Fruit fly (Drosophila melanogaster) whole organism, embryonic: ENCODE measurements around the gene CG7029.

Experiments used
- Abd-B ChIP-seq: fragments of 200-800 bp; sonication (Bioruptor generic); optimal IDR thresholded peaks from 2 replicates; lab custom pipeline; 2018; ENCODE audit warnings: missing biosample characterization, mild to moderate bottlenecking, missing genetic modification characterization, moderate library complexity
- CG11085 ChIP-seq: fragments of 200-800 bp; sonication (Bioruptor generic); IDR thresholded peaks from 2 replicates; pipeline ENCODE4 v1.3.6; 2022; ENCODE audit warnings: missing biosample characterization, missing genetic modification characterization
- CG11696 ChIP-seq: fragments of 200-800 bp; sonication (Bioruptor generic); IDR thresholded peaks from 2 replicates; pipeline ENCODE4 v1.3.6; 2022; ENCODE audit warnings: missing biosample characterization, missing genetic modification characterization
- CG12236 ChIP-seq: fragments of 200-800 bp; sonication (Bioruptor generic); optimal IDR thresholded peaks from 2 replicates; lab custom pipeline; 2016; ENCODE audit warnings: missing biosample characterization, missing genetic modification characterization
- CG13624 ChIP-seq: fragments of 200-800 bp; sonication (Bioruptor generic); optimal IDR thresholded peaks from 2 replicates; lab custom pipeline; 2016; ENCODE audit warnings: missing biosample characterization, missing genetic modification characterization
- CG1529 ChIP-seq: fragments of 200-800 bp; sonication (Bioruptor generic); optimal IDR thresholded peaks from 3 replicates; lab custom pipeline; 2018; ENCODE audit warnings: missing biosample characterization, missing genetic modification characterization
- CG1603 ChIP-seq: fragments of 200-800 bp; sonication (Bioruptor generic); optimal IDR thresholded peaks from 2 replicates; lab custom pipeline; 2019; ENCODE audit warnings: missing biosample characterization, mild to moderate bottlenecking, missing genetic modification characterization, moderate library complexity
- CG16815 ChIP-seq: fragments of 200-800 bp; sonication (Bioruptor generic); optimal IDR thresholded peaks from 3 replicates; lab custom pipeline; 2017; ENCODE audit warnings: missing biosample characterization, mild to moderate bottlenecking, missing genetic modification characterization
- CG1832 ChIP-seq: fragments of 200-800 bp; sonication (Bioruptor generic); optimal IDR thresholded peaks from 2 replicates; lab custom pipeline; 2017; ENCODE audit warnings: missing biosample characterization, mild to moderate bottlenecking, missing genetic modification characterization, inconsistent platforms
- CG30403 ChIP-seq: fragments of 200-800 bp; sonication (Bioruptor generic); optimal IDR thresholded peaks from 3 replicates; lab custom pipeline; 2016; ENCODE audit warnings: missing biosample characterization, missing genetic modification characterization
- CG30431 ChIP-seq: fragments of 200-800 bp; sonication (Bioruptor generic); optimal IDR thresholded peaks from 2 replicates; lab custom pipeline; 2017; ENCODE audit warnings: missing biosample characterization, missing genetic modification characterization
- CG31224 ChIP-seq: fragments of 200-800 bp; sonication (Bioruptor generic); IDR thresholded peaks from 2 replicates; pipeline ENCODE4 v1.3.6; 2022; ENCODE audit warnings: missing biosample characterization, missing genetic modification characterization
- CG34376 ChIP-seq: fragments of 200-800 bp; sonication (Bioruptor generic); optimal IDR thresholded peaks from 2 replicates; lab custom pipeline; 2018; ENCODE audit warnings: missing biosample characterization, mild to moderate bottlenecking, missing genetic modification characterization
- CG3726 ChIP-seq: fragments of 200-800 bp; sonication (Bioruptor generic); IDR thresholded peaks from 3 replicates; pipeline ENCODE4, ENCODE4 v1.3.6; 2022; ENCODE audit warnings: missing biosample characterization, missing genetic modification characterization
- CG4360 ChIP-seq: fragments of 200-800 bp; sonication (Bioruptor generic); IDR thresholded peaks from 2 replicates; pipeline ENCODE4 v1.3.6; 2022; ENCODE audit warnings: missing biosample characterization, missing genetic modification characterization
- CG5180 ChIP-seq: fragments of 200-800 bp; sonication (Bioruptor generic); optimal IDR thresholded peaks from 3 replicates; lab custom pipeline; 2017; ENCODE audit warnings: missing biosample characterization, missing genetic modification characterization, mild to moderate bottlenecking, moderate library complexity, missing genetic modification reagents
- CG7357 ChIP-seq: fragments of 200-800 bp; sonication (Bioruptor generic); IDR thresholded peaks from 3 replicates; pipeline ENCODE4 v1.3.6; 2022; ENCODE audit warnings: missing biosample characterization, missing genetic modification characterization
- CG7786 ChIP-seq: fragments of 200-800 bp; sonication (Bioruptor generic); optimal IDR thresholded peaks from 2 replicates; lab custom pipeline; 2016; ENCODE audit warnings: missing biosample characterization, missing genetic modification characterization
- CG8359 ChIP-seq: fragments of 200-800 bp; sonication (Bioruptor generic); optimal IDR thresholded peaks from 2 replicates; lab custom pipeline; 2017; ENCODE audit warnings: missing biosample characterization, mild to moderate bottlenecking, missing genetic modification characterization, borderline replicate concordance
- CG9437 ChIP-seq: fragments of 200-800 bp; sonication (Bioruptor generic); optimal IDR thresholded peaks from 2 replicates; lab custom pipeline; 2018; ENCODE audit warnings: missing biosample characterization, mild to moderate bottlenecking, missing genetic modification characterization
- CG9797 ChIP-seq: fragments of 200-800 bp; sonication (Bioruptor generic); optimal IDR thresholded peaks from 3 replicates; lab custom pipeline; 2018; ENCODE audit warnings: missing biosample characterization, mild to moderate bottlenecking, missing genetic modification characterization
- CG9876 ChIP-seq: fragments of 200-800 bp; sonication (Bioruptor generic); optimal IDR thresholded peaks from 2 replicates; lab custom pipeline; 2016; ENCODE audit warnings: missing biosample characterization, missing genetic modification characterization
- D19B ChIP-seq: fragments of 200-800 bp; sonication (Bioruptor generic); optimal IDR thresholded peaks from 2 replicates; lab custom pipeline; 2017; ENCODE audit warnings: missing biosample characterization, mild to moderate bottlenecking, missing genetic modification characterization
- Dp ChIP-seq: fragments of 200-800 bp; sonication (Bioruptor generic); optimal IDR thresholded peaks from 2 replicates; lab custom pipeline; 2018; ENCODE audit warnings: missing biosample characterization, mild to moderate bottlenecking, missing genetic modification characterization, moderate library complexity
- Dref ChIP-seq: fragments of 200-800 bp; sonication (Bioruptor generic); IDR thresholded peaks from 2 replicates; pipeline ENCODE4 v1.3.6; 2022; ENCODE audit warnings: missing biosample characterization, missing genetic modification characterization
- Drgx ChIP-seq: fragments of 200-800 bp; sonication (Bioruptor generic); IDR thresholded peaks from 2 replicates; pipeline ENCODE4 v1.3.6; 2022; ENCODE audit warnings: missing biosample characterization, missing genetic modification characterization
- HLH4C ChIP-seq: fragments of 200-800 bp; sonication (Bioruptor generic); IDR thresholded peaks from 3 replicates; pipeline ENCODE4 v1.3.6; 2022; ENCODE audit warnings: missing biosample characterization, missing genetic modification characterization; ENCODE audit not compliant: partially characterized antibody
- Hsf ChIP-seq: fragments of 200-800 bp; sonication (Bioruptor generic); optimal IDR thresholded peaks from 3 replicates; lab custom pipeline; 2016; ENCODE audit warnings: missing biosample characterization, missing genetic modification characterization
- Myb ChIP-seq: fragments of 200-800 bp; sonication (Bioruptor generic); optimal IDR thresholded peaks from 2 replicates; lab custom pipeline; 2016; ENCODE audit warnings: missing biosample characterization, missing genetic modification characterization
- NK7.1 ChIP-seq: fragments of 200-800 bp; sonication (Bioruptor generic); optimal IDR thresholded peaks from 3 replicates; lab custom pipeline; 2016; ENCODE audit warnings: missing biosample characterization, missing genetic modification characterization
- Nf-YB ChIP-seq: fragments of 200-800 bp; sonication (Bioruptor generic); optimal IDR thresholded peaks from 3 replicates; lab custom pipeline; 2019; ENCODE audit warnings: missing biosample characterization, mild to moderate bottlenecking, missing genetic modification characterization, moderate library complexity
- Vsx1 ChIP-seq: fragments of 200-800 bp; sonication (Bioruptor generic); optimal IDR thresholded peaks from 2 replicates; lab custom pipeline; 2017; ENCODE audit warnings: missing biosample characterization, mild to moderate bottlenecking, missing genetic modification characterization, missing genetic modification reagents
- ac ChIP-seq: fragments of 200-800 bp; sonication (Bioruptor generic); optimal IDR thresholded peaks from 3 replicates; lab custom pipeline; 2017; ENCODE audit warnings: missing biosample characterization, mild to moderate bottlenecking, missing genetic modification characterization
- corto ChIP-seq: fragments of 200-800 bp; sonication (Bioruptor generic); optimal IDR thresholded peaks from 2 replicates; lab custom pipeline; 2016; ENCODE audit warnings: missing biosample characterization, mild to moderate bottlenecking, missing genetic modification characterization, moderate library complexity
- da ChIP-seq: fragments of 200-800 bp; sonication (Bioruptor generic); optimal IDR thresholded peaks from 2 replicates; lab custom pipeline; 2016; ENCODE audit warnings: missing biosample characterization, missing genetic modification characterization
- dm ChIP-seq: fragments of 200-800 bp; sonication (Bioruptor generic); optimal IDR thresholded peaks from 3 replicates; lab custom pipeline; 2016; ENCODE audit warnings: missing biosample characterization, missing genetic modification characterization
- ftz-f1 ChIP-seq: fragments of 200-800 bp; sonication (Bioruptor generic); optimal IDR thresholded peaks from 2 replicates; lab custom pipeline; 2016; ENCODE audit warnings: missing biosample characterization, missing genetic modification characterization
- jigr1 ChIP-seq: fragments of 200-800 bp; sonication (Bioruptor generic); IDR thresholded peaks from 3 replicates; pipeline ENCODE4 v1.3.6; 2022; ENCODE audit warnings: missing biosample characterization, missing genetic modification characterization
- klu ChIP-seq: fragments of 200-800 bp; sonication (Bioruptor generic); IDR thresholded peaks from 2 replicates; pipeline ENCODE4 v1.3.6; 2022; ENCODE audit warnings: missing biosample characterization, missing genetic modification characterization
- lilli ChIP-seq: fragments of 200-800 bp; sonication (Bioruptor generic); optimal IDR thresholded peaks from 3 replicates; lab custom pipeline; 2016; ENCODE audit warnings: missing biosample characterization, missing genetic modification characterization
- luna ChIP-seq: fragments of 200-800 bp; sonication (Bioruptor generic); optimal IDR thresholded peaks from 2 replicates; lab custom pipeline; 2016; ENCODE audit warnings: missing biosample characterization, missing genetic modification characterization
- mam ChIP-seq: fragments of 200-800 bp; sonication (Bioruptor generic); optimal IDR thresholded peaks from 3 replicates; lab custom pipeline; 2016; ENCODE audit warnings: missing biosample characterization, missing genetic modification characterization
- nau ChIP-seq: fragments of 200-800 bp; sonication (Bioruptor generic); optimal IDR thresholded peaks from 3 replicates; lab custom pipeline; 2017; ENCODE audit warnings: missing biosample characterization, mild to moderate bottlenecking, missing genetic modification characterization, missing genetic modification reagents
- psq ChIP-seq: fragments of 200-800 bp; sonication (Bioruptor generic); optimal IDR thresholded peaks from 2 replicates; lab custom pipeline; 2017; ENCODE audit warnings: missing biosample characterization, missing genetic modification characterization
- seq ChIP-seq: fragments of 200-800 bp; sonication (Bioruptor generic); IDR thresholded peaks from 2 replicates; pipeline ENCODE4 v1.3.6; 2022; ENCODE audit warnings: missing biosample characterization, missing genetic modification characterization
- sim ChIP-seq: fragments of 200-800 bp; sonication (Bioruptor generic); IDR thresholded peaks from 2 replicates; pipeline ENCODE4 v1.3.6; 2022; ENCODE audit warnings: missing biosample characterization, missing genetic modification characterization
- trh ChIP-seq: fragments of 200-800 bp; sonication (Bioruptor generic); optimal IDR thresholded peaks from 2 replicates; lab custom pipeline; 2016; ENCODE audit warnings: missing biosample characterization, missing genetic modification characterization
- unpg ChIP-seq: fragments of 200-800 bp; sonication (Bioruptor generic); optimal IDR thresholded peaks from 3 replicates; lab custom pipeline; 2018; ENCODE audit warnings: missing biosample characterization, mild to moderate bottlenecking, missing genetic modification characterization, moderate library complexity
- vfl ChIP-seq: fragments of 200-800 bp; sonication (Bioruptor generic); optimal IDR thresholded peaks from 2 replicates; lab custom pipeline; 2016; ENCODE audit warnings: missing biosample characterization, missing genetic modification characterization

The CG7029 gene

dm6 chr3R:22724149-22724973 lies 26.3 kb upstream of the CG7029 start, which contains the start of gene Irp-1A (continued):
- no peak for TF ChIP-seq CG30431 (GFP tag; lab: Kevin White, UChicago)
- peak; percentile 12 for TF ChIP-seq CG16815
- TF ChIP-seq ftz-f1 (GFP tag; lab: Kevin White, UChicago) = no peak
- peak; percentile 5; the same call in 1 of the 2 replicates for TF ChIP-seq CG4360 (GFP tag; lab: Robert Waterston, UW)
- TF ChIP-seq da = no peak
- peak; percentile 11 for TF ChIP-seq nau
- no peak for TF ChIP-seq CG9876 (GFP tag; lab: Kevin White, UChicago)
- peak; percentile 41 for TF ChIP-seq Myb (GFP tag; lab: Kevin White, UChicago)
- peak; percentile 62 for TF ChIP-seq CG11085 (GFP tag; lab: Robert Waterston, UW)
- no peak for TF ChIP-seq ac (GFP tag; lab: Kevin White, UChicago)
- peak; percentile 9 for TF ChIP-seq CG1529
- no peak for TF ChIP-seq jigr1 (GFP tag; lab: Robert Waterston, UW)
- TF ChIP-seq CG1603 (tag; lab: Kevin White, UChicago) = peak; percentile 61
- TF ChIP-seq unpg = peak; percentile 85
- no peak for TF ChIP-seq CG12236
- peak; percentile 73 for TF ChIP-seq lilli (GFP tag; lab: Kevin White, UChicago)
- peak; percentile 49 for TF ChIP-seq Hsf (GFP tag; lab: Kevin White, UChicago)
- peak; percentile 68 for TF ChIP-seq Drgx (GFP tag; lab: Robert Waterston, UW)
- TF ChIP-seq sim (GFP tag; lab: Robert Waterston, UW) = peak; percentile 8; the same call in 1 of the 2 replicates
- TF ChIP-seq Vsx1 = peak; percentile 57
- no peak for TF ChIP-seq CG3726 (GFP tag; lab: Robert Waterston, UW)
- no peak for TF ChIP-seq CG8359 (GFP tag; lab: Kevin White, UChicago)
- TF ChIP-seq seq = no peak
- TF ChIP-seq CG31224 (GFP tag; lab: Robert Waterston, UW) = peak; percentile 53; the same call in 1 of the 2 replicates
- peak; percentile 37 for TF ChIP-seq Abd-B (GFP tag; lab: Kevin White, UChicago)
- TF ChIP-seq CG30403 = peak; percentile 79
- TF ChIP-seq CG9437 (GFP tag; lab: Kevin White, UChicago) = peak; percentile 68
- TF ChIP-seq trh (GFP tag; lab: Kevin White, UChicago) = no peak
- TF ChIP-seq mam = peak; percentile 58
- no peak for TF ChIP-seq CG7357 (GFP tag; lab: Robert Waterston, UW)
- TF ChIP-seq CG1832 (GFP tag; lab: Kevin White, UChicago) = no peak
- TF ChIP-seq Dp (GFP tag; lab: Kevin White, UChicago) = peak; percentile 37
- no peak for TF ChIP-seq corto (GFP tag; lab: Kevin White, UChicago)
- peak; percentile 17 for TF ChIP-seq CG7786 (GFP tag; lab: Kevin White, UChicago)
- peak; percentile 43; the same call in 1 of the 2 replicates for TF ChIP-seq CG11696 (GFP tag; lab: Robert Waterston, UW)
- TF ChIP-seq Dref = peak; percentile 81
- TF ChIP-seq NK7.1 = no peak
- TF ChIP-seq CG34376 (GFP tag; lab: Kevin White, UChicago) = peak; percentile 7
- TF ChIP-seq luna (GFP tag; lab: Kevin White, UChicago) = no peak
- peak; percentile 65 for TF ChIP-seq Nf-YB
- peak; percentile 33 for TF ChIP-seq CG5180 (GFP tag; lab: Kevin White, UChicago)
- TF ChIP-seq D19B (GFP tag; lab: Kevin White, UChicago) = peak; percentile 23
- TF ChIP-seq CG13624 = peak; percentile 47
- peak; percentile 0 for TF ChIP-seq psq (GFP tag; lab: Kevin White, UChicago)
- peak; percentile 37; the same call in 1 of the 2 replicates for TF ChIP-seq klu (GFP tag; lab: Robert Waterston, UW)
- peak; percentile 77 for TF ChIP-seq HLH4C (GFP tag; lab: Robert Waterston, UW)
- TF ChIP-seq vfl (GFP tag; lab: Kevin White, UChicago) = peak; percentile 23
- TF ChIP-seq dm (GFP tag; lab: Kevin White, UChicago) = peak; percentile 35
- no peak for TF ChIP-seq CG9797 (GFP tag; lab: Kevin White, UChicago)
